Worm (Caenorhabditis elegans) whole organism, L4 larva: ENCODE results near the gene pgam-5.

ENCODE experiments used
- F10B5.3 ChIP-seq: sonication (generic microtip); optimal IDR thresholded peaks from 2 replicates; lab custom pipeline; 2016; ENCODE audit warnings: mild to moderate bottlenecking, missing genetic modification characterization, missing compliant biosample characterization
- F49E8.2 ChIP-seq: sonication (generic microtip); optimal IDR thresholded peaks from 2 replicates; lab custom pipeline; 2016; ENCODE audit warnings: missing compliant biosample characterization, mild to moderate bottlenecking, missing genetic modification characterization, borderline replicate concordance
- R02D3.7 ChIP-seq: fragments of 150-350 bp; sonication (generic microtip); optimal IDR thresholded peaks from 3 replicates; lab custom pipeline; 2014; ENCODE audit warnings: missing biosample characterization, missing genetic modification characterization
- T26A8.4 ChIP-seq: fragments of 200-800 bp; sonication (Bioruptor generic); IDR thresholded peaks from 2 replicates; pipeline ENCODE4 v1.3.6; 2022; ENCODE audit warnings: missing genetic modification characterization, missing compliant biosample characterization
- Y5F2A.4 ChIP-seq: fragments of 200-800 bp; sonication (Bioruptor generic); optimal IDR thresholded peaks from 2 replicates; lab custom pipeline; 2018; ENCODE audit warnings: mild to moderate bottlenecking, missing genetic modification characterization, missing compliant biosample characterization
- aha-1 ChIP-seq: fragments of 150-350 bp; peaks from one replicate; lab custom pipeline; 2014; ENCODE audit warnings: missing biosample characterization, missing genetic modification characterization
- aly-2 ChIP-seq: sonication (generic microtip); optimal IDR thresholded peaks from 2 replicates; lab custom pipeline; 2018; ENCODE audit warnings: missing biosample characterization, missing genetic modification characterization
- arid-1 ChIP-seq: fragments of 200-800 bp; sonication (Bioruptor generic); conservative IDR thresholded peaks from 2 replicates; pipeline ENCODE4 v1.3.6; 2022; ENCODE audit warnings: missing genetic modification reagents, missing genetic modification characterization, missing compliant biosample characterization
- attf-4 ChIP-seq: sonication (generic microtip); optimal IDR thresholded peaks from 3 replicates; lab custom pipeline; 2017; ENCODE audit warnings: missing biosample characterization, missing genetic modification characterization
- ceh-28 ChIP-seq: fragments of 150-350 bp; optimal IDR thresholded peaks from 2 replicates; lab custom pipeline; 2014; ENCODE audit warnings: missing biosample characterization, missing genetic modification reagents, missing genetic modification characterization
- ceh-44 ChIP-seq: fragments of 200-800 bp; sonication (Bioruptor generic); IDR thresholded peaks from 2 replicates; pipeline ENCODE4 v1.3.6; 2022; ENCODE audit warnings: missing genetic modification reagents, missing genetic modification characterization, missing compliant biosample characterization
- ces-1 ChIP-seq: fragments of 150-350 bp; sonication (generic microtip); optimal IDR thresholded peaks from 4 replicates; lab custom pipeline; 2014; ENCODE audit warnings: missing biosample characterization, missing genetic modification reagents, missing genetic modification characterization
- cey-2 ChIP-seq: sonication (generic microtip); optimal IDR thresholded peaks from 3 replicates; lab custom pipeline; 2017; ENCODE audit warnings: missing genetic modification characterization, mild to moderate bottlenecking, missing compliant biosample characterization, antibody characterized with exemption, borderline replicate concordance; ENCODE audit not compliant: insufficient read depth
- ctbp-1 ChIP-seq: fragments of 200-800 bp; sonication (Bioruptor generic); IDR thresholded peaks from 2 replicates; pipeline ENCODE4 v1.3.6; 2022; ENCODE audit warnings: missing genetic modification reagents, missing genetic modification characterization, missing compliant biosample characterization
- daf-16 ChIP-seq, 3 experiments: sonication (generic microtip); optimal IDR thresholded peaks; 2 replicates each; lab custom pipeline; 2016 to 2017; ENCODE audit warnings: missing genetic modification characterization in 3 of 3, missing genetic modification reagents in 3 of 3, mild to moderate bottlenecking in 2 of 3, missing compliant biosample characterization in 2 of 3, missing biosample characterization in 1 of 3, moderate library complexity in 1 of 3
- dmd-6 ChIP-seq: fragments of 200-800 bp; sonication (Bioruptor generic); IDR thresholded peaks from 2 replicates; pipeline ENCODE4 v1.3.6; 2022; ENCODE audit warnings: missing genetic modification reagents, missing genetic modification characterization, missing compliant biosample characterization
- fkh-10 ChIP-seq: fragments of 150-350 bp; optimal IDR thresholded peaks from 2 replicates; lab custom pipeline; 2014; ENCODE audit warnings: missing biosample characterization, missing genetic modification reagents, missing genetic modification characterization
- hlh-11 ChIP-seq: fragments of 200-800 bp; sonication (Bioruptor generic); optimal IDR thresholded peaks from 2 replicates; lab custom pipeline; 2018; ENCODE audit warnings: mild to moderate bottlenecking, missing genetic modification characterization, missing compliant biosample characterization
- hlh-30 ChIP-seq: sonication (generic microtip); optimal IDR thresholded peaks from 2 replicates; lab custom pipeline; 2017; ENCODE audit warnings: antibody characterized with exemption, mild to moderate bottlenecking, missing genetic modification characterization, missing compliant biosample characterization; ENCODE audit not compliant: insufficient read depth
- lin-13 ChIP-seq: fragments of 150-350 bp; optimal IDR thresholded peaks from 2 replicates; lab custom pipeline; 2014; ENCODE audit warnings: missing biosample characterization, missing genetic modification reagents, missing genetic modification characterization
- lsy-2 ChIP-seq, 2 experiments: fragments of 150-350 bp in 1 of 2; sonication (generic microtip) in 1 of 2; optimal IDR thresholded peaks; 2 replicates each; lab custom pipeline; 2014 to 2017; ENCODE audit warnings: missing biosample characterization in 2 of 2, missing genetic modification characterization in 2 of 2
- madf-5 ChIP-seq, 2 experiments: fragments of 200-800 bp; sonication (Bioruptor generic); IDR thresholded peaks; 2 replicates each; pipeline ENCODE4 v1.3.6; 2022; ENCODE audit warnings: missing compliant biosample characterization in 2 of 2, missing genetic modification characterization in 2 of 2
- madf-9 ChIP-seq: fragments of 200-800 bp; sonication (Bioruptor generic); conservative IDR thresholded peaks from 2 replicates; pipeline ENCODE4 v1.3.6; 2022; ENCODE audit warnings: missing genetic modification reagents, missing genetic modification characterization, missing compliant biosample characterization
- mdl-1 ChIP-seq, 2 experiments: fragments of 150-350 bp in 1 of 2; sonication (generic microtip) in 1 of 2; optimal IDR thresholded peaks; 2 replicates each; lab custom pipeline; 2014 to 2017; ENCODE audit warnings: missing biosample characterization in 2 of 2, missing genetic modification characterization in 2 of 2
- mdt-29 ChIP-seq: fragments of 200-800 bp; sonication (Bioruptor generic); IDR thresholded peaks from 2 replicates; pipeline ENCODE4 v1.3.6; 2022; ENCODE audit warnings: missing genetic modification reagents, missing genetic modification characterization, missing compliant biosample characterization
- mxl-3 ChIP-seq: fragments of 200-800 bp; sonication (Bioruptor generic); optimal IDR thresholded peaks from 2 replicates; lab custom pipeline; 2018; ENCODE audit warnings: mild to moderate bottlenecking, missing genetic modification characterization, missing compliant biosample characterization
- nhr-10 ChIP-seq: fragments of 150-350 bp; optimal IDR thresholded peaks from 2 replicates; lab custom pipeline; 2014; ENCODE audit warnings: missing biosample characterization, missing genetic modification characterization
- nhr-111 ChIP-seq: fragments of 200-800 bp; sonication (Bioruptor generic); optimal IDR thresholded peaks from 2 replicates; lab custom pipeline; 2018; ENCODE audit warnings: mild to moderate bottlenecking, missing genetic modification characterization, missing compliant biosample characterization
- nhr-237 ChIP-seq: sonication (generic microtip); optimal IDR thresholded peaks from 2 replicates; lab custom pipeline; 2017; ENCODE audit warnings: missing biosample characterization, missing genetic modification characterization
- nhr-25 ChIP-seq: sonication (generic microtip); optimal IDR thresholded peaks from 2 replicates; lab custom pipeline; 2017; ENCODE audit warnings: missing genetic modification characterization, mild to moderate bottlenecking, missing compliant biosample characterization, antibody characterized with exemption, moderate library complexity, borderline replicate concordance; ENCODE audit not compliant: insufficient read depth
- nhr-28 ChIP-seq: fragments of 150-350 bp; optimal IDR thresholded peaks from 2 replicates; lab custom pipeline; 2014; ENCODE audit warnings: missing biosample characterization, missing genetic modification characterization
- nhr-48 ChIP-seq: sonication (generic microtip); optimal IDR thresholded peaks from 2 replicates; lab custom pipeline; 2016; ENCODE audit warnings: mild to moderate bottlenecking, missing genetic modification characterization, missing compliant biosample characterization
- pqm-1 ChIP-seq: sonication (generic microtip); optimal IDR thresholded peaks from 2 replicates; lab custom pipeline; 2017; ENCODE audit warnings: missing biosample characterization, missing genetic modification characterization
- unc-39 ChIP-seq: sonication (generic microtip); optimal IDR thresholded peaks from 2 replicates; lab custom pipeline; 2017; ENCODE audit warnings: missing biosample characterization, missing genetic modification characterization

The pgam-5 gene

DNA sequence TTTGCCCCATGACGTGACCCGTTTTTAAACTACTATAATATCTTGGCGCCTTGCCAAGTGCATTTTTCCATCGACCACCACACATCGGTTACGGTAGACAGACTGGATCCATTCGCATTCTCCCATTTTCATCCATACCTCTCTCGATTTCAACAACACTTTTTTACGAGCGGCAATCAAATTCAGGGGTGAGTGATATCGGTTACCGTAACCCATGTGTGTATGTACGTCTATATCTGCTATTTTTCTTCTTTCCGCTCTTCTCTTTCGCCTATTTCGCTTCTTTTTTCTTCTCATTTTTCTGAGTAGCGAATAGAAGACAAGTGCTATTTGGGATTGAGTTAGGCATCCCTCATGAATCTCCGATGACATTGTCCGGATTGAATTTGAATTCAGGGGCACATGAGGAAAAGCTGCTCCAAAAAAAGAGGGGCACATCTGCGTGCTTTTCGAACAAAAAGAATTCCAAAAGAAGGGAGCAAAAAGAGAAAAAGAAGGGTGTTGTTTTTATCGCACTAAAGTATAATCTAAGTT, 33.2 kb upstream of the pgam-5 start:
- TF ChIP-seq nhr-237 (tag; lab: Kevin White, UChicago) (no peak), arid-1 (GFP tag; lab: Robert Waterston, UW) (no peak), lsy-2 (tag; optimal IDR thresholded peaks at IDR 0.05; lab: Kevin White, UChicago) (peak in 1 of 2 experiments; percentile 62), ces-1 (GFP tag; lab: Kevin White, UChicago) (no peak), fkh-10 (GFP tag; lab: Kevin White, UChicago) (peak; percentile 79)

ce11 chrII:7631171-7631570, 32.6 kb upstream of the pgam-5 start:
- TF ChIP-seq nhr-28, result peak; percentile 33
- TF ChIP-seq nhr-10 (tag; lab: Kevin White, UChicago), result peak; percentile 61
- no peak for TF ChIP-seq nhr-111 (GFP tag; lab: Kevin White, UChicago)
- TF ChIP-seq dmd-6 (GFP tag; lab: Robert Waterston, UW), result peak; percentile 23; the same call in 1 of the 2 replicates
- peak; percentile 62 for TF ChIP-seq nhr-48
- peak; percentile 69 for TF ChIP-seq cey-2
- TF ChIP-seq mxl-3 (GFP tag; lab: Kevin White, UChicago), result peak; percentile 41
- TF ChIP-seq F10B5.3, result no peak
- TF ChIP-seq hlh-11, result peak; percentile 12
- TF ChIP-seq mdl-1 (tag; optimal IDR thresholded peaks at IDR 0.05; lab: Kevin White, UChicago), result peak; percentile 3 to 70
- TF ChIP-seq lin-13 (GFP tag; lab: Kevin White, UChicago), result no peak
- TF ChIP-seq ctbp-1, result 0 out of 2 replicates have a peak, but pooled peaks have one; percentile 14

DNA sequence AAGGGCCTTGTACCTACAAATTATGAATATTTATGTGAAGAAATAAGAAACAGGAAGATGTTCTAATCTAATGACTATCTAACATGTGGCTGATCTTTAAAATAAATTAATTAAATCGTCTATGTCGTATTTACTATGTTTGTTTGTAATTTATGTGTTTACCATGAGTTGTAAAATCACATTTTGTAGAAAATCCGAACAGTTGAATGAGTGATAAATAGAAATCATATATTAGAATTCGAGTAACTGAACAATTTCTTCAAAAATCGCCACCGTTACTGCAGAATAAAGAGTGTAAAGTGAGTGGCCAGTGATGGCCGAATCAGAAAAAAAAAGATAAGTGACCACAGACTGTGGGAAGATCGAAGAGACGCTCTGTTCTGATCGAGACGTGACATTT, 31.5 kb upstream of the pgam-5 start:
- TF ChIP-seq F49E8.2 (tag; lab: Kevin White, UChicago) (no peak), aha-1 (tag; lab: Kevin White, UChicago) (peak; percentile 93), ceh-28 (tag; lab: Kevin White, UChicago) (no peak)

DNA sequence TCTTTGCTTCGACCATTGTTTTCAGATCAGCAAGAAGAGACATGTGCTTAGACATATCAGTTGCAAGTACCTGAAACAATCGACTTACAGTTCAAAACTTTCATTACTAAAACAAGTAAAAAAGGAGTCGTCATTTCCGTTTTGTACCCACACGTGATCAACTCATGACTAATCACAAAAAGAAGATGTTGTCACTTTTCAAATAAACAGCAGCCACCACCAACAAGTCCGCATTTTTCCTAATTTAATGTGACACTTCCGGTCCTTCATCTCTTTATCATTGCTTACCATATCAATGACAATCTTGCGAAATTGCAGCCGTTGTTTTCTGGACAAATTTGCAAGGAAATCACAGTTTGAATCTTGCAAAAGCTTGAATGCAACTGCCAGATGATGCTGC, 30.1 kb upstream of the pgam-5 start:
- TF ChIP-seq nhr-25 (tag; lab: Kevin White, UChicago) (no peak), unc-39 (tag; lab: Kevin White, UChicago) (no peak), ceh-28 (tag; lab: Kevin White, UChicago) (no peak), attf-4 (tag; lab: Kevin White, UChicago) (no peak), nhr-10 (tag; lab: Kevin White, UChicago) (no peak), mxl-3 (GFP tag; lab: Kevin White, UChicago) (peak; percentile 21), nhr-48 (no peak), ceh-44 (no peak), pqm-1 (no peak), madf-5 (GFP tag; IDR thresholded peaks at IDR 0.05; lab: Robert Waterston, UW) (no peak), madf-9 (no peak), mdt-29 (GFP tag; lab: Robert Waterston, UW) (no peak), hlh-30 (tag; lab: Kevin White, UChicago) (peak; percentile 53), Y5F2A.4 (GFP tag; lab: Kevin White, UChicago) (no peak), T26A8.4 (no peak), daf-16 (GFP tag; optimal IDR thresholded peaks at IDR 0.05; lab: Kevin White, UChicago) (no peak), daf-16 (tag; optimal IDR thresholded peaks at IDR 0.05; lab: Kevin White, UChicago) (no peak), R02D3.7 (tag; lab: Kevin White, UChicago) (no peak), aly-2 (tag; lab: Kevin White, UChicago) (no peak)
